Fruit fly (Drosophila melanogaster): Measurements from ENCODE around the gene Blimp-1.

Gene Blimp-1

DNA sequence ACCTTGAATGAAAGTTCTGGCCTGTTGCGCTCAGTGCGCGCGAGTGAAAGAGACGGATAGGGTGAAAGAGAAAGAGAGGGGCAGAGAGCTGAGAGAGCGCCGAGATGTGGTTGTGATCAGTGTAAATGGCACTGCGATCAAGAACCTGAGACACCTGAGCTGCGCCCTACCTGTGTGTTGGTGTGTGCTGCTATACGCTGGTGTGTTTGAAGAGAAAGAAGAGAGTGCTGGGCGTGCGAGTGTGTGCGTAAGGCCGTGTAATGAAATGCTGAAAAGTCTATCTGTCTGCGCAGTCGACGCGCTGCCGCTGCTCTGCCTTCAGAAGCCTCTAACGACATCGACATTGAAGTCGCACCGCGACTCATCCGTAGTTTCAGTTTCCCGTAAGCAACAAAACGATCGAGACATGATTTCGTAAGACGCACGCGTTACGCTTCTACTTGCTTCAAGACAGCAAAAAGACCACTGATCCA, at the start of gene Blimp-1:
Gene Blimp-1, plus strand, starts transcription at position 376 of the 473 bp plus-strand sequence.
- TF ChIP-seq EcR (GFP tag; optimal IDR thresholded peaks at IDR 0.05), result peak in 1 of 2 experiments; percentile 72
- TF ChIP-seq psq (optimal IDR thresholded peaks at IDR 0.05), result no peak
- TF ChIP-seq Dll (optimal IDR thresholded peaks at IDR 0.05), result peak; percentile 88
- TF ChIP-seq usp (GFP tag; optimal IDR thresholded peaks at IDR 0.05), result no peak
- no peak for TF ChIP-seq CG8478 (optimal IDR thresholded peaks at IDR 0.05)

- TF ChIP-seq pan (optimal IDR thresholded peaks at IDR 0.05) (no peak), CG8478 (optimal IDR thresholded peaks at IDR 0.05) (no peak), Dll (optimal IDR thresholded peaks at IDR 0.05) (no peak), EcR (GFP tag; optimal IDR thresholded peaks at IDR 0.05) (no peak), psq (optimal IDR thresholded peaks at IDR 0.05) (no peak), usp (GFP tag; optimal IDR thresholded peaks at IDR 0.05) (no peak)
Measured at dm6 chr3L:5581542-5581941, 49.2 kb upstream of the Blimp-1 start.

dm6 chr3L:5583295-5583707, 47.5 kb upstream of the Blimp-1 start:
- no peak for TF ChIP-seq usp (GFP tag; optimal IDR thresholded peaks at IDR 0.05)
- TF ChIP-seq psq (optimal IDR thresholded peaks at IDR 0.05), result no peak
- no peak for TF ChIP-seq EcR (GFP tag; optimal IDR thresholded peaks at IDR 0.05)
- TF ChIP-seq CG8478 (optimal IDR thresholded peaks at IDR 0.05), result no peak
- no peak for TF ChIP-seq Dll (optimal IDR thresholded peaks at IDR 0.05)
- TF ChIP-seq pan (optimal IDR thresholded peaks at IDR 0.05), result no peak

DNA sequence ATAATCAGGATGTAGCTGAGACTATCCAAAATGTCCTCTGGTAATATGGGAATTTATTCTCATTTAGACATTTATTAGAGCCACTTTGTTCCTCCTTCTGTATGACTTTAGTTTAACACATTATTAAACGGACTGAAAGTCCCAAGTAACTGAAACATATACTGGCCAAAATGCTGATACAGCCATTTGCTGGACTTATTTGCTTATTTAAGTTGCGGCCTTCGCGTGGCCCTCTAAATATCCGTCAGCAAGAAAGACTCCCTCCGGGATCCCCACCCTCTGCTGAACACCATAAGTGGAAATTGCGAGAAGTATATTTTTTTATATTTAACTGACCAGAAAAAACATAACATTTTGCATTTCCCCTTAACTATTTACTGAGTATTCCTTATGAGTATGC, 38.3 kb upstream of the Blimp-1 start, which contains the start of gene spo:
Gene spo, minus strand, starts transcription at position 135 of the 400 bp plus-strand sequence.
- TF ChIP-seq EcR (GFP tag; optimal IDR thresholded peaks at IDR 0.05), result no peak
- TF ChIP-seq CG8478 (optimal IDR thresholded peaks at IDR 0.05), result no peak
- TF ChIP-seq psq (optimal IDR thresholded peaks at IDR 0.05), result no peak
- TF ChIP-seq pan (optimal IDR thresholded peaks at IDR 0.05), result no peak
- TF ChIP-seq Dll (optimal IDR thresholded peaks at IDR 0.05), result no peak
- no peak for TF ChIP-seq usp (GFP tag; optimal IDR thresholded peaks at IDR 0.05)

DNA sequence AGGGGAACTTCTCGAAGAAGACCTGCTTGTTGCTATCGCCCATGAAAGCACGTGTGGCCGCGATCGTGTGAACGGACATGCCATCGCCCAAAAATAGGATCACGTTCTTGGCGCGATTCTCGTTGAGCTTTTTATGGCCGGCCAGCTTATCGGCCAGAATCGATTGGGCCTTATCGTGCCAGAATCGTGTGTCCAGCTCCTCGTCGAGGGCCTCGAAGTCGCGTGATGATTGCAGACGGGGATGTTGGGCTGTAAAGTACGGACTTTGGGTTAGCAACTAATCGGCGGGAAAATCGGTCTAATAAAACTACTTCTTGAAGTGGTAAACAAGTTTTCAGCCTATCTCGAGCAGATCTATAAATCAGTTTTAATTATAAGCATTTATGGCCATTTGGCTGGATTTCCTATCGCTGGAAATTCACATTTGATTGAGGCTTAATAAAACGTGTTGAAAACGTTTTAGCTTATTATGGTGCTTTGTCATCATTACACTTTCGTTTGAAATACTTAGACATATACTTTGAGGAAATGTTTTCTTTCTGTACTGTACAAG, 36.5 kb upstream of the Blimp-1 start:
- TF ChIP-seq CG8478 (optimal IDR thresholded peaks at IDR 0.05) (no peak), usp (GFP tag; optimal IDR thresholded peaks at IDR 0.05) (no peak), pan (optimal IDR thresholded peaks at IDR 0.05) (no peak), EcR (GFP tag; optimal IDR thresholded peaks at IDR 0.05) (no peak), Dll (optimal IDR thresholded peaks at IDR 0.05) (no peak), psq (optimal IDR thresholded peaks at IDR 0.05) (no peak)

- TF ChIP-seq CG8478 (optimal IDR thresholded peaks at IDR 0.05) (no peak), psq (optimal IDR thresholded peaks at IDR 0.05) (no peak), usp (GFP tag; optimal IDR thresholded peaks at IDR 0.05) (no peak), Dll (optimal IDR thresholded peaks at IDR 0.05) (no peak), pan (optimal IDR thresholded peaks at IDR 0.05) (no peak), EcR (GFP tag; optimal IDR thresholded peaks at IDR 0.05) (no peak)
Measured at dm6 chr3L:5594853-5595593, 35.8 kb upstream of the Blimp-1 start, which contains the start of the genes Alp10 and Alp9. Alp10 (minus strand) TSS chr3L:5595272. Alp9 (plus strand) TSS chr3L:5595542.

dm6 chr3L:5599592-5599991, 31.2 kb upstream of the Blimp-1 start, which contains the start of gene CG10591:
CG10591 (minus strand) TSS chr3L:5599692.
- TF ChIP-seq pan (optimal IDR thresholded peaks at IDR 0.05), result no peak
- no peak for TF ChIP-seq Dll (optimal IDR thresholded peaks at IDR 0.05)
- no peak for TF ChIP-seq EcR (GFP tag; optimal IDR thresholded peaks at IDR 0.05)
- no peak for TF ChIP-seq CG8478 (optimal IDR thresholded peaks at IDR 0.05)
- TF ChIP-seq psq (optimal IDR thresholded peaks at IDR 0.05), result no peak

DNA sequence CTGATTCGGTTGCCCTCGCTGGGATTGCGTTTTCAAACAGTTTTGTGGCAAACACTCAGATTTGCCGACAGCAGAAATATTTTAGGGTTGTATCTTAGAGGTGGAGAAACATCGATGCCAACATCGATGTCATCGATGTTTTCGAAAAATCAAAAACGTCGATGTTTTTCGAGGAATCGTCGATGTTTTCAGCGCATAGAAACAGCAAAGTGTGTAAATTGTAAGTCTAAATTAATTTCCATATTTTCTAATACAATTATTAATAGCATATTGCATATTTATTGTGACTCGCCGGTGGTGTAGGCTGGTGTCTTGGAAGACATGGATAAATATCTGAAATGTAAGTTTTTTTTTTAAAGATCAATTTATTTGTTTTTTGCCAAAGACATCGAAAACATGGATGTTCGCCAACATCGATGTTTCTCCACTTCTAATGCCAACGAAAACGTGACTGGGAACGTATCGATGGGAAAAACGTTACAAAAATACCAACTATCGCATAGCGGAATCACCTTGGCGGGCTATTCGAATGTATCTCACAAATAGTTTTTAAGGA, 26.8 kb upstream of the Blimp-1 start, which contains the start of gene TM9SF3:
Gene TM9SF3, minus strand, starts transcription at position 120 of the 556 bp plus-strand sequence.
- TF ChIP-seq pan (optimal IDR thresholded peaks at IDR 0.05) (no peak), CG8478 (optimal IDR thresholded peaks at IDR 0.05) (no peak), usp (GFP tag; optimal IDR thresholded peaks at IDR 0.05) (no peak), psq (optimal IDR thresholded peaks at IDR 0.05) (no peak), Dll (optimal IDR thresholded peaks at IDR 0.05) (no peak), EcR (GFP tag; optimal IDR thresholded peaks at IDR 0.05) (no peak)

DNA sequence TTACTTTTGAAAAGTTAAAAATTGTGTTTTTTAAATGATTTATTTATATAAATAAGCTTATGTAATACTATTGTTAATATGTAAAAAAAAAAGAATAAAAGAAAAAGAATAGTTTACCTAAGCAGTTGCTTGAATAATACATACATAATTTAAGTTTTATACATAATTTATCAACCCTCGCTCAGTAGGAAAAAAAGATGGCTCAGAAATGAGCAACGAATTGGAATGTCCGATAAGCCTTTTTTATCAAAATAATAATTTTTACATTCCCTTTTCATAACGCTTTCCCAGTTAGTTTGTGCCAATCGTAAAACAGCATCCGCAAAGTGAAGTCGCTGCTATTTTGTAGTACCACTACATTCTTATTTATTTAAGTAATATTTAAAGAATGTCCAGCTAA, 26.3 kb upstream of the Blimp-1 start, which contains the start of gene mthl2:
Gene mthl2, plus strand, starts transcription at position 301 of the 400 bp plus-strand sequence.
- TF ChIP-seq CG8478 (optimal IDR thresholded peaks at IDR 0.05), result no peak
- no peak for TF ChIP-seq usp (GFP tag; optimal IDR thresholded peaks at IDR 0.05)
- no peak for TF ChIP-seq EcR (GFP tag; optimal IDR thresholded peaks at IDR 0.05)

DNA sequence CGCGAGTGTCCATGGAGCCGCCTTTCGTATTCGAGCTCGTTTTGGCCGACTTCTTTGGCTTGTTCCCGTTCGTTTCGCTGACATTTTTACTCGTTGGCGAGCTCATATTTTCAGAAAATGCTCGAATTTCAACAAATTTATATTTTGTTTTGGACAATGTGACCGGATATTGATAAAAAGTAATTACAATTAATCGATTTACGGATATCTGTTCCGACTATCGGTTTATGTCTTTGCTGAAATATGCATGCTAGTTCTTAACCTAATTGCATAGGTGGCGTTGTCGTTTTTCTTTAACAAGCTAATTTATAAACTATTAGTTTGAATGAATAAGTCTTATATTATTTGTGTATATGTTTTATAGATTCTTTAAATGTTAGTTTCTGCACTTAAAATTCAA, 22.7 kb upstream of the Blimp-1 start, which contains the start of gene Eaf6:
Gene Eaf6, minus strand, starts transcription at position 173 of the 400 bp plus-strand sequence.
- TF ChIP-seq CG8478 (optimal IDR thresholded peaks at IDR 0.05) (no peak), psq (optimal IDR thresholded peaks at IDR 0.05) (no peak)

DNA sequence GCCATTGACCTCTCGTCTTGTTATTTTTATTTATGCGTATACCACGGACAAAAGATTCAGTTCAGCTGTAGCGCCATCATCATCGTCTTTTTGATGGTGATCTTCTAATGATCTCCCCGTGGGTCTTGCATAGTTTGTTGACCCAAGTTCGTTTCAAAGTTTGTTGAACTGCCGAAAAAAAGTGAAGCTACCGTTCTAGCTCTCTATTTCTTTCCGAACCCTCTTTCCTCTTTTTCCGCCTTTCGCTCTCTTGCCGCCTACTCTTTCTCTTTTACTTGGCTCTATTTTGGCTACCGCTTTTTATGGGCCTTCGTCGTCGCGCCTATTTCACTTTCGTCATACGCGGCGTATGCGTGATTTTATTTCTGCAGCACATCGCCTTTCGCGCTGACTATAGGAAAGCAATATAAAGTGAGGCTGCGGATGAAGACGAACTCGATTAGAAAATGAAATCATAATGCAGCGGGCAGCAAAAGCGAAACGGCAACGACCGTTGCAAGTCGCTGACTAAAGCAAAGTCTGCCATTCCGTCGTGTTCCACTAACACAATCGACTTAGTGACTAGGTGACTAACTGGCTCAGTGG, 21.9 kb upstream of the Blimp-1 start:
- TF ChIP-seq usp (GFP tag; optimal IDR thresholded peaks at IDR 0.05) (no peak), Dll (optimal IDR thresholded peaks at IDR 0.05) (no peak), pan (optimal IDR thresholded peaks at IDR 0.05) (no peak), psq (optimal IDR thresholded peaks at IDR 0.05) (no peak), EcR (GFP tag; optimal IDR thresholded peaks at IDR 0.05) (no peak), CG8478 (optimal IDR thresholded peaks at IDR 0.05) (no peak)

Measured in whole organism.